Worm (Caenorhabditis elegans): ENCODE data around the gene F53E10.5.
A peak's percentile ranks its signal among the peaks of the same experiment; 100 is the strongest.

F53E10.5 gene

DNA sequence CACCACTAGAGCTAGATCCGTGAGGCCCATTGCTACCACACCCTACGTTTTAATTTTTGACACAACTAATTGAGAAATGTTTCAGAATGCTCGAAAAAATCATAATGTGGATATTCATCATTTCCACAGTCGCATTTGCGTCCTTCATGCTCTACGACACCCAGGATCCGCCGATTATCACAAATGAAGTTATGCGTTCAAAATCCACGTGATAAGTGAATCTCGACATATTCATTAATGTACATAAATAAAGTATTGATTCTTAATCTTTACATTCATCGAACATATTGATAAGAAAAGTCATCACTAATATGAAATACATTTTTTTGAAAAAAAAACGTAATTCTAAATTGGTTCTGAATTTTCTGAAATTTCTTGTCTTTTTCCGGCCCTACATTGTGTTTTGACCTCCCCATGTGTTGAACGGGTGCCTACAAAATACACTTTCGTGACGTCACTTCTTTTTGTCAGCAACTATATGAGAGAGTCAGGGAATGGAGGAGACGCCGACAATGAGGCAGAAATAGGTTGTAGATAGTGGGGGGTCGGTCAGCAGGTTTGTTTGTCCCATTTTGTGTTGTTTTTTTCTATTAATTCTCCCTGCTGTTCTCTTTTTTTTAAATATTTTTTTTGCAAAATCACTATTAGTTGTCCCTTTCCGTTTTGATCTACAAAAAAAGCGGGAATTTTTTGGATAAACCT is 16.4 kb upstream of the F53E10.5 start, which contains the start of gene F53E10.1:
F53E10.1 (plus strand) TSS at position 325 of the 702 bp plus-strand sequence.
- TF ChIP-seq elt-4 (tag; optimal IDR thresholded peaks at IDR 0.05) (no peak), elt-2 (tag; optimal IDR thresholded peaks at IDR 0.05) (peak; percentile 10)

DNA sequence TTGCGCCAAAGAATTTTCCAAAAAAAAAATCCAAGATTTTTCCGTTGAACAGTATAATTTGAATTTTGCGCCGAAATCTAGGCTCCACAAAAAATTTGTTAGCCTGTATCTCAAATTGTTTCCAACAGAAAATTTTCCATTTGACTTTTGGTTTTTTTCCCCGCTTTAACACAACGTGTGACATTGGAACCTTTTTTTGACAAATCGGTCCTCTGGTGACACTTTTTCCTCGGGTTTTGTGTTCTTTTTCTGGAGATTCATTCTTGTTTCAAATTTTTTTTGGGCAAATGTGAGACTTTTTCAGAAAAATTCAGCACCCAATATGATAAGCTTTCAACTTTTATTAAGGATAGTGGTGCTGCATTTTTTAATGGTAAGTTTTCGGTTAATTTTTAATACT is 9.6 kb upstream of the F53E10.5 start, which contains the start of gene acr-17:
acr-17 (plus strand) TSS at position 301 of the 400 bp plus-strand sequence.
- TF ChIP-seq hlh-30 (tag; optimal IDR thresholded peaks at IDR 0.05; ENCODE audit: insufficient read depth) (no peak), sox-2 (GFP tag; IDR thresholded peaks at IDR 0.05) (no peak), T23F11.4 (GFP tag; optimal IDR thresholded peaks at IDR 0.05) (no peak)

DNA sequence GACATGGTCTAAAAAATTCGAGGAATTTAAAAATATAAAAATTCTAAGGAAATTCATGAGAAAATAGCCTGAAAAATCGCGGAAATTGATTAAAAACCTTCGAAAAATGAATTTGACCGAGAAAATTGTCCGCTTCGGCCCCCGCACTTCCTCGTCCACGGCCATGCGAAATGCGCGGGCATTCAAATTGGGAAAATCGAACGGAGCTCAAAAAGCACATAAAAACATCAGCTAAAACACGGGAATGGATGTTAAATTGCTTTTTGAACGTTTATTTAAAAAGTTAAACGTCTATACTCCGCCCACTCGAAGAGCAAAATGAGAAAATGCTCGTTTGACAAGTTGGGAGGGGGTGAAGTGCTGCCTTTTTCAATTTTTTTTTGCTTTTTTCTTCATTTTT is 4.3 kb upstream of the F53E10.5 start, which contains the start of gene F53E10.6:
F53E10.6 (minus strand) TSS at position 8 of the 400 bp plus-strand sequence.
- TF ChIP-seq mec-3 (tag; optimal IDR thresholded peaks at IDR 0.05; ENCODE audit: borderline replicate concordance) (peak; percentile 39), hlh-8 (tag; optimal IDR thresholded peaks at IDR 0.05) (peak; percentile 41), ceh-31 (tag; optimal IDR thresholded peaks at IDR 0.05) (peak; percentile 88), rnt-1 (tag; optimal IDR thresholded peaks at IDR 0.05) (peak; percentile 4), sox-2 (GFP tag; IDR thresholded peaks at IDR 0.05) (no peak), tbx-2 (tag; optimal IDR thresholded peaks at IDR 0.05) (peak; percentile 63), fax-1 (tag; optimal IDR thresholded peaks at IDR 0.05) (peak; percentile 22), tbx-7 (tag; optimal IDR thresholded peaks at IDR 0.05) (peak; percentile 58), elt-2 (tag; optimal IDR thresholded peaks at IDR 0.05) (peak; percentile 39), zip-5 (tag; optimal IDR thresholded peaks at IDR 0.05) (peak; percentile 63), ets-4 (tag; optimal IDR thresholded peaks at IDR 0.05) (peak; percentile 76), pag-3 (tag; optimal IDR thresholded peaks at IDR 0.05; ENCODE audit: borderline replicate concordance) (no peak), ceh-34 (tag; optimal IDR thresholded peaks at IDR 0.05) (peak; percentile 28), ceh-18 (tag; optimal IDR thresholded peaks at IDR 0.05) (no peak), unc-42 (tag; optimal IDR thresholded peaks at IDR 0.05) (peak; percentile 24), C08G9.2 (tag; optimal IDR thresholded peaks at IDR 0.05) (peak; percentile 91), ref-2 (tag; optimal IDR thresholded peaks at IDR 0.05) (peak; percentile 19), npax-4 (tag; optimal IDR thresholded peaks at IDR 0.05) (peak; percentile 2), ceh-2 (tag; optimal IDR thresholded peaks at IDR 0.05) (peak; percentile 75), pha-2 (tag; optimal IDR thresholded peaks at IDR 0.05) (no peak)

DNA sequence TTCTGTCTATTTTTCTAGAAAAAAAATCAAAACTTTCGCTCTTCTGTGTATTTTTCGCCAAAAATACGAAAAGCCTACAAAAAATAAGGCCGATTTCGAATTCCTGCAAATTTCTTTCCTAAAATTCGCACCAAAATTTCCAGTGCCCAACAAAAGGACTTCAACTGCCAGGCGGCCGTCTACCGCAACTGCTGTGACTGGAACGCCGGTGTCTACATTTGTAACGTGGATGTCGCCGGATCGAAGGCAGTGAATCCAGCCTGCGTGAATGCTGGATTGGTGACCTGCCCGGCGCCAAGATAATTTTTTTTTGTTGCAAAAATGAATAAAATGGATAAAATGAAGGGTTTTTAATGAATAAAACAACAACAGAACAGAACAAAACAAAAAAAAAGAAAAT is 3.1 kb upstream of the F53E10.5 start:
- TF ChIP-seq rnt-1 (tag; optimal IDR thresholded peaks at IDR 0.05) = no peak
- no peak for TF ChIP-seq pros-1 (tag; optimal IDR thresholded peaks at IDR 0.05)
- TF ChIP-seq ceh-14 (tag; optimal IDR thresholded peaks at IDR 0.05) = no peak
- no peak for TF ChIP-seq C08G9.2 (tag; optimal IDR thresholded peaks at IDR 0.05)
- no peak for TF ChIP-seq ceh-31 (tag; optimal IDR thresholded peaks at IDR 0.05)
- no peak for TF ChIP-seq hlh-30 (tag; optimal IDR thresholded peaks at IDR 0.05; ENCODE audit: insufficient read depth)
- no peak for TF ChIP-seq npax-4 (tag; optimal IDR thresholded peaks at IDR 0.05)
- no peak for TF ChIP-seq pax-1 (tag; optimal IDR thresholded peaks at IDR 0.05)
- no peak for TF ChIP-seq ceh-34 (tag; optimal IDR thresholded peaks at IDR 0.05)
- TF ChIP-seq odd-2 (tag; optimal IDR thresholded peaks at IDR 0.05) = no peak
- no peak for TF ChIP-seq pat-9 (tag; optimal IDR thresholded peaks at IDR 0.05)
- TF ChIP-seq fax-1 (tag; optimal IDR thresholded peaks at IDR 0.05) = no peak
- no peak for TF ChIP-seq sox-4 (tag; optimal IDR thresholded peaks at IDR 0.05)
- TF ChIP-seq mec-3 (tag; optimal IDR thresholded peaks at IDR 0.05; ENCODE audit: borderline replicate concordance) = no peak

DNA sequence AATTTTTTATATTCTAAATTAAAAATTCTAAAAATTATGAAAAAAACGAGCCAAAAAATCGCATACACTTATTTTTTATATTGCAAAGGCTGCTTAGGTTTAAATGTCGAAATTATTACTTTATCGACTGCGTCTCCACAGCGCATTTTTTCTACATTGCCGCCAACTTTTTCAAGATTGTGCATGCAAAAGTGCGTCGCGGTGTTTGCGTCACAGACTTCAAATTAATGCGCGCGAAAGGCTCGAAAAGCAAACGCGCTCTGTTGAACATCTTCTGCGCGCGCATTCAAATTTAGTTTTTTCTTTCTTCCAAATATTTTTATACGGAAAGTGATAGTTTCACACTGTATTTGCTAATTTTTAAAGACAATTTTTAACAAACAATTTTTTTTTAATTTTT is 1.8 kb upstream of the F53E10.5 start:
- TF ChIP-seq tbx-7 (tag; optimal IDR thresholded peaks at IDR 0.05) (no peak), elt-4 (tag; optimal IDR thresholded peaks at IDR 0.05) (no peak), ceh-18 (tag; optimal IDR thresholded peaks at IDR 0.05) (peak; percentile 62), ceh-14 (tag; optimal IDR thresholded peaks at IDR 0.05) (no peak), nfya-1 (tag; optimal IDR thresholded peaks at IDR 0.05) (peak; percentile 50), odd-2 (tag; optimal IDR thresholded peaks at IDR 0.05) (no peak), rnt-1 (tag; optimal IDR thresholded peaks at IDR 0.05) (peak; percentile 2), pag-3 (tag; optimal IDR thresholded peaks at IDR 0.05; ENCODE audit: borderline replicate concordance) (no peak), ceh-34 (tag; optimal IDR thresholded peaks at IDR 0.05) (no peak), ref-2 (tag; optimal IDR thresholded peaks at IDR 0.05) (peak; percentile 30), ama-1 (optimal IDR thresholded peaks at IDR 0.05) (no peak), unc-42 (tag; optimal IDR thresholded peaks at IDR 0.05) (peak; percentile 59), che-1 (tag; optimal IDR thresholded peaks at IDR 0.05) (no peak), unc-3 (GFP tag; conservative IDR thresholded peaks at IDR 0.05) (peak; percentile 27; the same call in 1 of the 2 replicates), unc-3 (tag; optimal IDR thresholded peaks at IDR 0.05) (no peak), nhr-11 (tag; optimal IDR thresholded peaks at IDR 0.05) (no peak), ttx-3 (tag; optimal IDR thresholded peaks at IDR 0.05) (no peak), ceh-31 (tag; optimal IDR thresholded peaks at IDR 0.05) (peak; percentile 48), ztf-16 (tag; optimal IDR thresholded peaks at IDR 0.05) (no peak), dmd-4 (tag; optimal IDR thresholded peaks at IDR 0.05; ENCODE audit: borderline replicate concordance) (no peak), ets-4 (tag; optimal IDR thresholded peaks at IDR 0.05) (peak; percentile 46), ceh-6 (GFP tag; optimal IDR thresholded peaks at IDR 0.05) (no peak), tbx-2 (tag; optimal IDR thresholded peaks at IDR 0.05) (peak; percentile 47), hlh-30 (tag; optimal IDR thresholded peaks at IDR 0.05; ENCODE audit: insufficient read depth) (no peak)

All from whole organism, late embryonic.